Worm (Caenorhabditis elegans): ENCODE measurements around the gene Y69E1A.1.

Y69E1A.1 gene

ce11 chrIV:10909708-10910107, 39.0 kb downstream of the Y69E1A.1 start, which contains the start of gene pyk-2 (continued):
- TF ChIP-seq nhr-10 (tag; optimal IDR thresholded peaks at IDR 0.05) (no peak), nhr-11 (tag; optimal IDR thresholded peaks at IDR 0.05) (no peak), daf-16 (GFP tag; optimal IDR thresholded peaks at IDR 0.05) (no peak), daf-16 (tag; optimal IDR thresholded peaks at IDR 0.05) (peak; percentile 80), nhr-237 (tag; optimal IDR thresholded peaks at IDR 0.05) (no peak), ceh-82 (tag; optimal IDR thresholded peaks at IDR 0.05) (no peak), nhr-111 (GFP tag; optimal IDR thresholded peaks at IDR 0.05) (no peak), F44E2.7 (GFP tag; IDR thresholded peaks at IDR 0.05) (no peak), dmd-8 (GFP tag; IDR thresholded peaks at IDR 0.05) (no peak), dmd-9 (GFP tag; IDR thresholded peaks at IDR 0.05) (no peak), nhr-76 (tag; optimal IDR thresholded peaks at IDR 0.05) (no peak), lsy-2 (tag; optimal IDR thresholded peaks at IDR 0.05) (no peak), lin-38 (GFP tag; IDR thresholded peaks at IDR 0.05) (no peak), snpc-4 (tag; optimal IDR thresholded peaks at IDR 0.05) (no peak), php-3 (GFP tag; IDR thresholded peaks at IDR 0.05) (0 out of 2 replicates have a peak, but pooled peaks have one; percentile 39), ztf-11 (tag; optimal IDR thresholded peaks at IDR 0.05) (no peak), nhr-102 (tag; optimal IDR thresholded peaks at IDR 0.05) (no peak), snpc-1.2 (GFP tag; IDR thresholded peaks at IDR 0.05) (no peak), tra-1 (GFP tag; IDR thresholded peaks at IDR 0.05) (no peak), fkh-10 (GFP tag; optimal IDR thresholded peaks at IDR 0.05) (no peak), nhr-28 (tag; optimal IDR thresholded peaks at IDR 0.05) (peak; percentile 73), spr-3 (GFP tag; optimal IDR thresholded peaks at IDR 0.05) (no peak), dve-1 (tag; optimal IDR thresholded peaks at IDR 0.05; ENCODE audit: insufficient read depth) (peak; percentile 77), lin-29 (GFP tag; IDR thresholded peaks at IDR 0.05) (no peak), fos-1 (tag; optimal IDR thresholded peaks at IDR 0.05) (no peak), hlh-11 (tag; optimal IDR thresholded peaks at IDR 0.05) (peak; percentile 82)

- TF ChIP-seq F26F4.8 (GFP tag; conservative IDR thresholded peaks at IDR 0.05), result no peak
- TF ChIP-seq egl-43 (GFP tag; IDR thresholded peaks at IDR 0.05), result no peak
- TF ChIP-seq daf-19 (GFP tag; conservative IDR thresholded peaks at IDR 0.05), result no peak
- TF ChIP-seq daf-8 (GFP tag; IDR thresholded peaks at IDR 0.05), result no peak
- no peak for TF ChIP-seq R02D3.7 (tag; optimal IDR thresholded peaks at IDR 0.05)
- TF ChIP-seq ama-1 (optimal IDR thresholded peaks at IDR 0.05), result no peak
- no peak for TF ChIP-seq fkh-10 (GFP tag; optimal IDR thresholded peaks at IDR 0.05)
- TF ChIP-seq skn-1 (tag; optimal IDR thresholded peaks at IDR 0.05), result no peak
- no peak for TF ChIP-seq nhr-77 (tag; optimal IDR thresholded peaks at IDR 0.05)
- no peak for TF ChIP-seq hif-1 (tag; optimal IDR thresholded peaks at IDR 0.05)
- no peak for TF ChIP-seq jun-1 (tag; optimal IDR thresholded peaks at IDR 0.05)
- TF ChIP-seq ceh-44 (GFP tag; IDR thresholded peaks at IDR 0.05), result no peak
- TF ChIP-seq nhr-102 (tag; optimal IDR thresholded peaks at IDR 0.05), result no peak
- no peak for TF ChIP-seq vab-7 (GFP tag; IDR thresholded peaks at IDR 0.05)
- TF ChIP-seq daf-16 (GFP tag; optimal IDR thresholded peaks at IDR 0.05), result no peak
- TF ChIP-seq daf-16 (tag; optimal IDR thresholded peaks at IDR 0.05), result no peak
- TF ChIP-seq lin-29 (GFP tag; IDR thresholded peaks at IDR 0.05), result no peak
- TF ChIP-seq saeg-2 (GFP tag; IDR thresholded peaks at IDR 0.05), result no peak
- TF ChIP-seq ces-1 (GFP tag; optimal IDR thresholded peaks at IDR 0.05), result no peak
- TF ChIP-seq sdz-12 (GFP tag; optimal IDR thresholded peaks at IDR 0.05), result no peak
Measured at ce11 chrIV:10909206-10909605, 39.5 kb downstream of the Y69E1A.1 start, which contains the start of gene ZK596.2. Gene ZK596.2 (minus strand): TSS chrIV:10909306.

ce11 chrIV:10904282-10904681, 44.4 kb downstream of the Y69E1A.1 start, which contains the start of gene ZK596.3:
Gene ZK596.3 (minus strand): TSS chrIV:10904382.
- TF ChIP-seq jun-1 (tag; optimal IDR thresholded peaks at IDR 0.05) (no peak), gei-8 (GFP tag; optimal IDR thresholded peaks at IDR 0.05) (no peak), ama-1 (optimal IDR thresholded peaks at IDR 0.05) (no peak), fos-1 (tag; optimal IDR thresholded peaks at IDR 0.05) (no peak)
